Fruit fly (Drosophila melanogaster): Measurements from ENCODE around the gene Septin1.
A peak's percentile ranks its signal among the peaks of the same experiment; 100 is the strongest.

The Septin1 gene

DNA sequence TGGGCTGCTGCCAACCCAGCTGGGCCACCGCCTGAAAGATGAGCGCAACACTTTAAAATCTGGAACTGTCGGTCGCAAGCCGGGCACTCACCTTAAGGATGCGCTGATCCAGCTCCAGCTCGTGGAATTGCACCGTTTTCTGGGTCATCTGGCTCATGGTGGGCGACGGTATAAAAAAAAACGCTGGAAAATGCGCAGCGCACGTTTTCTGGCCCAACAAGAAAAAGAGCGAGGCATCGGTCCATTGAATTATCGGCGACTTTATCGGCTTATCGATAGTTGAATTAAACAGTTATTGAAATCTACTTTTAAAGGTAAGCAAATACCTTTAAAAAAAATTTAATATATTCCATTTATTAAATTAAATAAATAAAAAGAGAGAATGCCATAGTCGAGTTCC is 29.6 kb downstream of the Septin1 start, which contains the start of gene Ddx56 (continued):
- TF ChIP-seq jigr1 (GFP tag; IDR thresholded peaks at IDR 0.05) (no peak), CG4707 (GFP tag; optimal IDR thresholded peaks at IDR 0.05) (no peak)

DNA sequence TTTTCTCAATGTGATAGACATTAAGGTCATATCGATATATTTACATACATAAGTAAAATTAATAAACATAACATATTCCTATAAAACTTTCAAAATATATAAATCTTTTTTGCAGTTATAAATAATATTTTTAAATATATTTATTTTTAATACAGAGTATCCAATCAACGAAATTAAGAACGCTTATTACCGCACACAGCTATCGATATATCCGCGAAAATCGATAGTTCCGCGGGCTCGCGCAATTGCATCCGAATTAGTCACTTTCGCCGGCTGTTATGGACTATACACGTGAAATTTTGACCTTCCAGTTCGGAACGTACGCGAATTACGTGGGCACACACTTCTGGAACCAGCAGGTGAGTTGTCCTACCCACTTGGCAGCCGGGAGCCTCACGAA is 30.6 kb downstream of the Septin1 start, which contains the start of gene mst:
TSS of gene mst (plus strand) at position 244 of the 400 bp plus-strand sequence.
- TF ChIP-seq CG16779 (GFP tag; IDR thresholded peaks at IDR 0.05) (no peak), bowl (GFP tag; IDR thresholded peaks at IDR 0.05) (no peak), Eip74EF (GFP tag; optimal IDR thresholded peaks at IDR 0.05) (no peak), gcm (GFP tag; optimal IDR thresholded peaks at IDR 0.05) (no peak), slbo (GFP tag; IDR thresholded peaks at IDR 0.05) (no peak), CG3281 (GFP tag; optimal IDR thresholded peaks at IDR 0.05) (no peak), wor (GFP tag; IDR thresholded peaks at IDR 0.05) (no peak), Chrac-16 (GFP tag; optimal IDR thresholded peaks at IDR 0.05) (no peak), Scr (GFP tag; IDR thresholded peaks at IDR 0.05; ENCODE audit: partially characterized antibody) (peak; percentile 75), her (GFP tag; optimal IDR thresholded peaks at IDR 0.05) (no peak), crol (GFP tag; IDR thresholded peaks at IDR 0.05) (no peak), CG7963 (GFP tag; IDR thresholded peaks at IDR 0.05; ENCODE audit: partially characterized antibody) (peak; percentile 27; the same call in 1 of the 3 replicates), CG2875 (GFP tag; optimal IDR thresholded peaks at IDR 0.05) (no peak), CG33213 (GFP tag; optimal IDR thresholded peaks at IDR 0.05) (no peak), CG4854 (GFP tag; optimal IDR thresholded peaks at IDR 0.05) (no peak), vnd (GFP tag; IDR thresholded peaks at IDR 0.05; ENCODE audit: partially characterized antibody) (peak; percentile 61; the same call in 2 of the 3 replicates), zen (tag; optimal IDR thresholded peaks at IDR 0.05) (no peak), Dek (tag; optimal IDR thresholded peaks at IDR 0.05) (no peak), CG6854 (GFP tag; optimal IDR thresholded peaks at IDR 0.05) (no peak), sna (GFP tag; IDR thresholded peaks at IDR 0.05; ENCODE audit: partially characterized antibody) (peak; percentile 73; the same call in 1 of the 2 replicates), nom (GFP tag; optimal IDR thresholded peaks at IDR 0.05) (no peak), gcm2 (GFP tag; optimal IDR thresholded peaks at IDR 0.05) (no peak), CG9817 (tag; optimal IDR thresholded peaks at IDR 0.05) (no peak), otp (GFP tag; IDR thresholded peaks at IDR 0.05) (no peak), CG13624 (GFP tag; optimal IDR thresholded peaks at IDR 0.05) (peak; percentile 76), Gug (GFP tag; IDR thresholded peaks at IDR 0.05) (no peak), CG14710 (tag; optimal IDR thresholded peaks at IDR 0.05) (no peak), dpn (GFP tag; optimal IDR thresholded peaks at IDR 0.05) (no peak), org-1 (GFP tag; optimal IDR thresholded peaks at IDR 0.05) (no peak), CG7357 (GFP tag; IDR thresholded peaks at IDR 0.05) (no peak), Dfd (GFP tag; optimal IDR thresholded peaks at IDR 0.05) (no peak), bcd (GFP tag; optimal IDR thresholded peaks at IDR 0.05) (no peak), CG31224 (GFP tag; IDR thresholded peaks at IDR 0.05) (no peak), sd (tag; optimal IDR thresholded peaks at IDR 0.05) (no peak), Atf6 (GFP tag; IDR thresholded peaks at IDR 0.05) (no peak), pb (GFP tag; optimal IDR thresholded peaks at IDR 0.05) (no peak), HLH4C (GFP tag; IDR thresholded peaks at IDR 0.05; ENCODE audit: partially characterized antibody) (peak; percentile 67), zen2 (GFP tag; IDR thresholded peaks at IDR 0.05; ENCODE audit: partially characterized antibody) (peak; percentile 44; the same call in 1 of the 3 replicates), ind (GFP tag; optimal IDR thresholded peaks at IDR 0.05) (no peak), hb (GFP tag; IDR thresholded peaks at IDR 0.05; ENCODE audit: partially characterized antibody) (0 out of 3 replicates have a peak, but pooled peaks have one; percentile 28), Dll (GFP tag; IDR thresholded peaks at IDR 0.05; ENCODE audit: partially characterized antibody) (peak; percentile 83), Blimp-1 (GFP tag; optimal IDR thresholded peaks at IDR 0.05) (no peak), ems (GFP tag; optimal IDR thresholded peaks at IDR 0.05) (no peak), Dad (GFP tag; optimal IDR thresholded peaks at IDR 0.05) (no peak), CG1603 (tag; optimal IDR thresholded peaks at IDR 0.05) (no peak), jing (GFP tag; optimal IDR thresholded peaks at IDR 0.05) (no peak)

All from whole organism, embryonic.